Worm (Caenorhabditis elegans) whole organism, young adult: ENCODE data around the gene mig-14.

ENCODE experiments used
- B0035.1 ChIP-seq: sonication (generic microtip); optimal IDR thresholded peaks from 2 replicates; lab custom pipeline; 2016; ENCODE audit warnings: missing genetic modification characterization, mild to moderate bottlenecking, missing compliant biosample characterization, missing genotype, missing genetic modification reagents
- B0336.3 ChIP-seq: fragments of 200-800 bp; sonication (Bioruptor generic); IDR thresholded peaks from 2 replicates; pipeline ENCODE4 v1.3.6; 2022; ENCODE audit warnings: missing genetic modification characterization, missing compliant biosample characterization
- D2030.7 ChIP-seq: fragments of 200-800 bp; sonication (Bioruptor generic); IDR thresholded peaks from 2 replicates; pipeline ENCODE4 v1.3.6; 2022; ENCODE audit warnings: missing genetic modification reagents, missing genetic modification characterization, missing compliant biosample characterization
- F49E8.2 ChIP-seq: sonication (generic microtip); optimal IDR thresholded peaks from 3 replicates; lab custom pipeline; 2017; ENCODE audit warnings: missing genetic modification characterization, mild to moderate bottlenecking, missing compliant biosample characterization, antibody characterized with exemption, moderate library complexity; ENCODE audit not compliant: insufficient read depth
- F57A8.1 ChIP-seq: fragments of 200-800 bp; sonication (Bioruptor generic); optimal IDR thresholded peaks from 2 replicates; lab custom pipeline; 2018; ENCODE audit warnings: mild to moderate bottlenecking, missing genetic modification characterization, moderate library complexity, missing compliant biosample characterization
- Y56A3A.18 ChIP-seq: fragments of 200-800 bp; sonication (Bioruptor generic); IDR thresholded peaks from 2 replicates; pipeline ENCODE4 v1.3.6; 2022; ENCODE audit warnings: missing genetic modification reagents, missing genetic modification characterization, missing compliant biosample characterization
- Y67H2A.10 ChIP-seq: fragments of 200-800 bp; sonication (Bioruptor generic); conservative IDR thresholded peaks from 2 replicates; pipeline ENCODE4 v1.3.6; 2022; ENCODE audit warnings: missing genetic modification reagents, missing genetic modification characterization, missing compliant biosample characterization
- ZK185.1 ChIP-seq: sonication (generic microtip); optimal IDR thresholded peaks from 2 replicates; lab custom pipeline; 2016; ENCODE audit warnings: mild to moderate bottlenecking, missing genetic modification characterization, missing compliant biosample characterization; ENCODE audit not compliant: poor library complexity, severe bottlenecking
- aptf-2 ChIP-seq: fragments of 200-800 bp; sonication (Bioruptor generic); conservative IDR thresholded peaks from 2 replicates; pipeline ENCODE4 v1.3.6; 2022; ENCODE audit warnings: missing genetic modification reagents, missing genetic modification characterization, missing compliant biosample characterization
- aptf-3 ChIP-seq: fragments of 200-800 bp; sonication (Bioruptor generic); IDR thresholded peaks from 2 replicates; pipeline ENCODE4 v1.3.6; 2022; ENCODE audit warnings: missing genetic modification characterization, missing compliant biosample characterization
- atf-7 ChIP-seq: sonication (generic microtip); optimal IDR thresholded peaks from 2 replicates; lab custom pipeline; 2017; ENCODE audit warnings: mild to moderate bottlenecking, missing genetic modification characterization, missing compliant biosample characterization
- attf-5 ChIP-seq: fragments of 200-800 bp; sonication (Bioruptor generic); optimal IDR thresholded peaks from 2 replicates; lab custom pipeline; 2018; ENCODE audit warnings: mild to moderate bottlenecking, missing genetic modification characterization, missing compliant biosample characterization
- attf-6 ChIP-seq: fragments of 200-800 bp; sonication (Bioruptor generic); IDR thresholded peaks from 2 replicates; pipeline ENCODE4 v1.3.6; 2022; ENCODE audit warnings: missing genetic modification reagents, missing genetic modification characterization, missing compliant biosample characterization
- ccch-3 ChIP-seq: fragments of 200-800 bp; sonication (Bioruptor generic); optimal IDR thresholded peaks from 2 replicates; lab custom pipeline; 2018; ENCODE audit warnings: mild to moderate bottlenecking, missing genetic modification characterization, missing compliant biosample characterization
- cebp-2 ChIP-seq: fragments of 200-800 bp; sonication (Bioruptor generic); IDR thresholded peaks from 2 replicates; pipeline ENCODE4 v1.3.6; 2022; ENCODE audit warnings: missing genetic modification characterization, missing compliant biosample characterization
- ceh-27 ChIP-seq: fragments of 200-800 bp; sonication (Bioruptor generic); optimal IDR thresholded peaks from 2 replicates; lab custom pipeline; 2018; ENCODE audit warnings: mild to moderate bottlenecking, missing genetic modification characterization, moderate library complexity, missing compliant biosample characterization
- ceh-40 ChIP-seq: fragments of 200-800 bp; sonication (Bioruptor generic); IDR thresholded peaks from 2 replicates; pipeline ENCODE4 v1.3.6; 2022; ENCODE audit warnings: missing genetic modification characterization, missing compliant biosample characterization
- ceh-79 ChIP-seq: sonication (generic microtip); optimal IDR thresholded peaks from 2 replicates; lab custom pipeline; 2017; ENCODE audit warnings: mild to moderate bottlenecking, missing genetic modification characterization, missing compliant biosample characterization
- dpl-1 ChIP-seq: fragments of 150-350 bp; optimal IDR thresholded peaks from 2 replicates; lab custom pipeline; 2014; ENCODE audit warnings: missing biosample characterization, missing genetic modification reagents, missing genetic modification characterization
- hlh-12 ChIP-seq: sonication (generic microtip); optimal IDR thresholded peaks from 2 replicates; lab custom pipeline; 2016; ENCODE audit warnings: missing genetic modification characterization, missing compliant biosample characterization
- hsf-1 ChIP-seq: fragments of 200-800 bp; sonication (Bioruptor generic); IDR thresholded peaks from 2 replicates; pipeline ENCODE4 v1.3.6; 2022; ENCODE audit warnings: missing genetic modification reagents, missing genetic modification characterization, missing compliant biosample characterization
- let-526 ChIP-seq: fragments of 200-800 bp; sonication (Bioruptor generic); IDR thresholded peaks from 2 replicates; pipeline ENCODE4 v1.3.6; 2022; ENCODE audit warnings: missing genetic modification reagents, missing genetic modification characterization, missing compliant biosample characterization
- let-607 ChIP-seq, 2 experiments: fragments of 200-800 bp in 1 of 2; sonication (Bioruptor generic) in 1 of 2; sonication (generic microtip) in 1 of 2; optimal IDR thresholded peaks; 2 replicates each; lab custom pipeline; 2016 to 2018; ENCODE audit warnings: mild to moderate bottlenecking in 2 of 2, missing compliant biosample characterization in 2 of 2, missing genetic modification characterization in 2 of 2, moderate library complexity in 2 of 2, missing genotype in 1 of 2
- lin-35 ChIP-seq, 3 experiments: fragments of 150-350 bp in 2 of 3; sonication (generic microtip) in 1 of 3; optimal IDR thresholded peaks; 2 replicates each; lab custom pipeline; 2014 to 2018; ENCODE audit warnings: missing biosample characterization in 3 of 3, missing genetic modification characterization in 3 of 3, missing genetic modification reagents in 3 of 3
- lsl-1 ChIP-seq: fragments of 200-800 bp; sonication (Bioruptor generic); optimal IDR thresholded peaks from 2 replicates; lab custom pipeline; 2018; ENCODE audit warnings: mild to moderate bottlenecking, missing genetic modification characterization, moderate library complexity, missing compliant biosample characterization
- madf-10 ChIP-seq: sonication (generic microtip); optimal IDR thresholded peaks from 2 replicates; lab custom pipeline; 2016; ENCODE audit warnings: mild to moderate bottlenecking, missing genetic modification characterization, missing compliant biosample characterization
- madf-3 ChIP-seq: fragments of 200-800 bp; sonication (Bioruptor generic); IDR thresholded peaks from 2 replicates; pipeline ENCODE4 v1.3.6; 2022; ENCODE audit warnings: missing genetic modification reagents, missing genetic modification characterization, missing compliant biosample characterization
- madf-6 ChIP-seq: fragments of 200-800 bp; sonication (Bioruptor generic); IDR thresholded peaks from 2 replicates; pipeline ENCODE4 v1.3.6; 2022; ENCODE audit warnings: missing genetic modification reagents, missing genetic modification characterization, missing compliant biosample characterization
- madf-8 ChIP-seq: fragments of 200-800 bp; sonication (Bioruptor generic); conservative IDR thresholded peaks from 2 replicates; pipeline ENCODE4 v1.3.6; 2022; ENCODE audit warnings: missing genetic modification reagents, missing genetic modification characterization, missing compliant biosample characterization
- mel-28 ChIP-seq: sonication (generic microtip); optimal IDR thresholded peaks from 2 replicates; lab custom pipeline; 2016; ENCODE audit warnings: borderline replicate concordance, mild to moderate bottlenecking, missing genetic modification characterization, missing compliant biosample characterization
- nfya-1 ChIP-seq: sonication (generic microtip); optimal IDR thresholded peaks from 2 replicates; lab custom pipeline; 2017; ENCODE audit warnings: antibody characterized with exemption, missing compliant biosample characterization, missing genetic modification characterization, borderline replicate concordance; ENCODE audit not compliant: insufficient read depth
- nhr-120 ChIP-seq: fragments of 200-800 bp; sonication (Bioruptor generic); IDR thresholded peaks from 2 replicates; pipeline ENCODE4 v1.3.6; 2022; ENCODE audit warnings: missing genetic modification characterization, missing compliant biosample characterization
- nhr-179 ChIP-seq: sonication (generic microtip); optimal IDR thresholded peaks from 2 replicates; lab custom pipeline; 2016; ENCODE audit warnings: mild to moderate bottlenecking, missing genetic modification characterization, missing compliant biosample characterization
- nhr-27 ChIP-seq: fragments of 200-800 bp; sonication (Bioruptor generic); optimal IDR thresholded peaks from 2 replicates; lab custom pipeline; 2018; ENCODE audit warnings: mild to moderate bottlenecking, missing genetic modification characterization, moderate library complexity, missing compliant biosample characterization
- rcor-1 ChIP-seq: fragments of 200-800 bp; sonication (Bioruptor generic); IDR thresholded peaks from 2 replicates; pipeline ENCODE4 v1.3.6; 2022; ENCODE audit warnings: missing genetic modification reagents, missing genetic modification characterization, missing compliant biosample characterization
- rpc-1 ChIP-seq, 2 experiments: fragments of 150-350 bp in 1 of 2; sonication (generic microtip) in 1 of 2; optimal IDR thresholded peaks; 2 replicates each; lab custom pipeline; 2014 to 2018; ENCODE audit warnings: missing biosample characterization in 1 of 2, missing genetic modification characterization in 1 of 2, missing genetic modification reagents in 1 of 2, missing genotype in 1 of 2
- tbp1 ChIP-seq: fragments of 200-800 bp; sonication (Bioruptor generic); optimal IDR thresholded peaks from 2 replicates; lab custom pipeline; 2018; ENCODE audit warnings: mild to moderate bottlenecking, missing genetic modification characterization, missing compliant biosample characterization
- tbx-9 ChIP-seq: sonication (generic microtip); optimal IDR thresholded peaks from 2 replicates; lab custom pipeline; 2016; ENCODE audit warnings: borderline replicate concordance, missing genetic modification characterization, inconsistent platforms, missing compliant biosample characterization
- unc-130 ChIP-seq: sonication (generic microtip); optimal IDR thresholded peaks from 2 replicates; lab custom pipeline; 2016; ENCODE audit warnings: missing genetic modification reagents, missing genetic modification characterization, missing compliant biosample characterization
- xnd-1 ChIP-seq: sonication (generic microtip); optimal IDR thresholded peaks from 2 replicates; lab custom pipeline; 2016; ENCODE audit warnings: missing genotype, missing genetic modification reagents, missing genetic modification characterization, missing compliant biosample characterization
- zfh-2 ChIP-seq: fragments of 200-800 bp; sonication (Bioruptor generic); conservative IDR thresholded peaks from 2 replicates; pipeline ENCODE4 v1.3.6; 2022; ENCODE audit warnings: missing genetic modification reagents, missing genetic modification characterization, missing compliant biosample characterization
- ztf-22 ChIP-seq: fragments of 200-800 bp; sonication (Bioruptor generic); optimal IDR thresholded peaks from 2 replicates; lab custom pipeline; 2018; ENCODE audit warnings: mild to moderate bottlenecking, missing genetic modification characterization, moderate library complexity, missing compliant biosample characterization
- ztf-6 ChIP-seq: fragments of 200-800 bp; sonication (Bioruptor generic); IDR thresholded peaks from 2 replicates; pipeline ENCODE4 v1.3.6; 2022; ENCODE audit warnings: missing genetic modification reagents, missing genetic modification characterization, missing compliant biosample characterization

The mig-14 gene

DNA sequence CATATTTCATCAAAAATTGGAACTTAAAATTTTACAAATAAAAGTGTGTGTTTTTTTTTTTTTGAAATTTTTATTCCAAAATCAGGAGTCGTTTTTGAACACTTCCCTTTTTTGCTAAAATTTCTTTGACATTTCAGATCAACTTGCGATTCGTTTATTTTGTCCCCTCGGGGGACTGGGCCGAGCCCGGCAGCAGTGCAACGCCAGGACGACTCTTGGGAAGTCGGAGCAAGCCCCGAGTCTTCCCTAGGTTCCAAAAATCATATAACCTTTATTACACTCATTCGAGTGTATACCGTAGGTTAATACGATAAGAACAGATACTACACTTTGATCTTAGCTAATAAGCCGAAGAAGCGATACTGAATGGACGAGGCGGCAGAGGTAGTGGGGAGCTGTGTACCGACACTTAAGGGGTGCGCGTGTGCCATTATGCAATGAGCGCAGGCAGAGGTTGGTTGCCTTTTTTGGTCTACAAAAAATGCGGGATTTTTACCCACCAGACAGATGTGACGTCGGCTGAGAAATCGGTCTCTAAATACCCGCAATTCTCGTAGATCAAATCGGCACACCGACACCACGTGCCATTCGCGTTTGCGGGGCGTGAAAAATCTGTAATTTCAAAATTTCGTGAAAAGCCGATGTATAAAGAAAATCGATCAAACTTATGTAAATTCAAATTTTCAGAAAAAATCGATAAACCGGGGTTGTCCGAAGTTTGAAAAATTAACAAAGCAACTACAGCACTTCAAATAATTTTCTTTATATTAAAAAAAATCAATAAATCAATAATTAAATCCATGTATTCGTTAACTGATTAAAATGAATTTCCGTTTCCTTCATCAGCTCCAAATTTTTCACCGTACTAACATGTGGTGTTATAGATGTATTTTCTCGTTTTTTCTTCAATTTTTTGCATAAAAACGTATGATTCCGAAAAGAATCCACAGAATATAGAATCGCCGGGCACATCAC, 23.9 kb upstream of the mig-14 start (continued):
- no peak for TF ChIP-seq ztf-6 (GFP tag; lab: Robert Waterston, UW)
- no peak for TF ChIP-seq nhr-120 (GFP tag; lab: Robert Waterston, UW)
- no peak for TF ChIP-seq ceh-27 (GFP tag; lab: Kevin White, UChicago)
- no peak for TF ChIP-seq nfya-1
- TF ChIP-seq ccch-3 (GFP tag; lab: Kevin White, UChicago): no peak
- TF ChIP-seq tbp1 (GFP tag; lab: Kevin White, UChicago): peak; percentile 60
- TF ChIP-seq attf-6: peak; percentile 86
- no peak for TF ChIP-seq ceh-40 (GFP tag; lab: Robert Waterston, UW)
- TF ChIP-seq nhr-27 (tag; lab: Kevin White, UChicago): no peak
- TF ChIP-seq madf-6 (GFP tag; lab: Robert Waterston, UW): peak; percentile 86
- no peak for TF ChIP-seq let-526 (GFP tag; lab: Robert Waterston, UW)
- no peak for TF ChIP-seq B0035.1 (tag; lab: Kevin White, UChicago)
- TF ChIP-seq cebp-2 (GFP tag; lab: Robert Waterston, UW): no peak
- TF ChIP-seq madf-8 (GFP tag; lab: Robert Waterston, UW): peak; percentile 58
- peak; percentile 60 for TF ChIP-seq lsl-1 (GFP tag; lab: Kevin White, UChicago)
- peak; percentile 30; the same call in 1 of the 2 replicates for TF ChIP-seq zfh-2 (GFP tag; lab: Robert Waterston, UW)
- TF ChIP-seq mel-28 (tag; lab: Kevin White, UChicago): no peak
- TF ChIP-seq ztf-22 (GFP tag; lab: Kevin White, UChicago): no peak
- TF ChIP-seq let-607 (tag; optimal IDR thresholded peaks at IDR 0.05; lab: Kevin White, UChicago): no peak
- TF ChIP-seq F49E8.2 (tag; lab: Kevin White, UChicago): no peak
- no peak for TF ChIP-seq tbx-9 (tag; lab: Kevin White, UChicago)
- TF ChIP-seq Y67H2A.10 (GFP tag; lab: Robert Waterston, UW): no peak
- TF ChIP-seq atf-7: no peak
- peak; percentile 40; the same call in 1 of the 2 replicates for TF ChIP-seq B0336.3 (GFP tag; lab: Robert Waterston, UW)
- TF ChIP-seq rcor-1: no peak; the same call in 1 of the 2 replicates
- peak; percentile 80 for TF ChIP-seq aptf-2
- TF ChIP-seq F57A8.1 (GFP tag; lab: Kevin White, UChicago): no peak
- peak; percentile 14; the same call in 1 of the 2 replicates for TF ChIP-seq hsf-1 (GFP tag; lab: Robert Waterston, UW)
- TF ChIP-seq dpl-1 (GFP tag; lab: Kevin White, UChicago): no peak
- no peak for TF ChIP-seq Y56A3A.18
- no peak for TF ChIP-seq ceh-79 (tag; lab: Kevin White, UChicago)
- TF ChIP-seq lin-35 (GFP tag; optimal IDR thresholded peaks at IDR 0.05; lab: Kevin White, UChicago): no peak
- no peak for TF ChIP-seq hlh-12
- no peak for TF ChIP-seq attf-5 (GFP tag; lab: Kevin White, UChicago)
- 0 out of 2 replicates have a peak, but pooled peaks have one; percentile 22 for TF ChIP-seq madf-3
- TF ChIP-seq madf-10 (tag; lab: Kevin White, UChicago): no peak
- TF ChIP-seq unc-130 (GFP tag; lab: Kevin White, UChicago): no peak
- no peak for TF ChIP-seq rpc-1 (optimal IDR thresholded peaks at IDR 0.05; lab: Kevin White, UChicago)
- no peak for TF ChIP-seq rpc-1 (tag; optimal IDR thresholded peaks at IDR 0.05; lab: Kevin White, UChicago)
- TF ChIP-seq D2030.7 (GFP tag; lab: Robert Waterston, UW): peak; percentile 74
- peak; percentile 13 for TF ChIP-seq xnd-1
- TF ChIP-seq nhr-179 (tag; lab: Kevin White, UChicago): no peak
- TF ChIP-seq ZK185.1 (tag; lab: Kevin White, UChicago): no peak
- no peak; the same call in 1 of the 2 replicates for TF ChIP-seq aptf-3
